Worm (Caenorhabditis elegans): ENCODE results near the gene srh-219.

DNA sequence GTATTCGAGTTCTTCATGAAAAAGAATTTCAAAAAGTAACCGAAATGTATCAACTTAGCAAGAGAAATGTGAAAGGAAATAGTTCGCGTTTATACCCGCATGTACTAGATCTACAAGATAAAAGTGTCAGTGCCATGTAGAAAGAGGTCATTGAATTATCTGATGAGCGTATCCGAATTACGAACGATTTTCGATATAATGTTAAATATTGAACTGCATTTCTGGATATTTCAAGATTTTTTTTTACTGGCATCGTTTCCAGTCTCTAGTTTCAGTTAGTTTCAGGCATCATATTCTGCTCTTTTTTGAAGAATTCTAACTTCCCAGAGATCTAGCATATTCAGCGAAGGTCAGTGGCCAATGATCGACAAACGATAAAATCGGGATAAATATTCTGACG is 13.9 kb upstream of the srh-219 start, which contains the start of gene nhr-150:
- TF ChIP-seq unc-62 (GFP tag; optimal IDR thresholded peaks at IDR 0.05): no peak
- no peak for TF ChIP-seq unc-39 (tag; optimal IDR thresholded peaks at IDR 0.05)
- no peak for TF ChIP-seq ztf-11 (tag; optimal IDR thresholded peaks at IDR 0.05)
- TF ChIP-seq nhr-76 (tag; optimal IDR thresholded peaks at IDR 0.05): no peak
- TF ChIP-seq nhr-237 (tag; optimal IDR thresholded peaks at IDR 0.05): no peak
- TF ChIP-seq unc-120 (tag; optimal IDR thresholded peaks at IDR 0.05; ENCODE audit: poor library complexity, severe bottlenecking): no peak
- TF ChIP-seq elt-3 (tag; optimal IDR thresholded peaks at IDR 0.05): no peak

Data from whole organism, mixed stage, embryonic.